Worm (Caenorhabditis elegans) whole organism, mixed stage, embryonic: Measurements from ENCODE around the gene sshk-1.

Experiments used
- blmp-1 ChIP-seq: fragments of 150-350 bp; optimal IDR thresholded peaks from 2 replicates; lab custom pipeline; 2014; ENCODE audit warnings: missing biosample characterization, missing genetic modification characterization
- ceh-39 ChIP-seq: fragments of 150-350 bp; optimal IDR thresholded peaks from 2 replicates; lab custom pipeline; 2014; ENCODE audit warnings: missing biosample characterization, missing genetic modification characterization
- ceh-83 ChIP-seq: fragments of 200-800 bp; sonication (Bioruptor generic); optimal IDR thresholded peaks from 2 replicates; lab custom pipeline; 2018; ENCODE audit warnings: mild to moderate bottlenecking, missing genetic modification characterization, missing compliant biosample characterization
- mab-5 ChIP-seq: fragments of 150-350 bp; optimal IDR thresholded peaks from 2 replicates; lab custom pipeline; 2014; ENCODE audit warnings: missing biosample characterization, missing genetic modification characterization
- nhr-12 ChIP-seq: fragments of 150-350 bp; optimal IDR thresholded peaks from 2 replicates; lab custom pipeline; 2014; ENCODE audit warnings: missing biosample characterization, missing genetic modification characterization
- snpc-4 ChIP-seq: fragments of 150-350 bp; optimal IDR thresholded peaks from 2 replicates; lab custom pipeline; 2014; ENCODE audit warnings: missing biosample characterization, missing genetic modification characterization
- unc-62 ChIP-seq: fragments of 150-350 bp; optimal IDR thresholded peaks from 2 replicates; lab custom pipeline; 2014; ENCODE audit warnings: missing biosample characterization, missing genetic modification reagents, missing genetic modification characterization
- ztf-11 ChIP-seq: fragments of 150-350 bp; optimal IDR thresholded peaks from 2 replicates; lab custom pipeline; 2014; ENCODE audit warnings: missing biosample characterization, missing genetic modification characterization

- TF ChIP-seq snpc-4 (tag; lab: Kevin White, UChicago): no peak
- no peak for TF ChIP-seq blmp-1 (tag; lab: Kevin White, UChicago)
- TF ChIP-seq nhr-12: no peak
- TF ChIP-seq ceh-39 (tag; lab: Kevin White, UChicago): no peak
- no peak for TF ChIP-seq ztf-11
- no peak for TF ChIP-seq ceh-83 (GFP tag; lab: Kevin White, UChicago)
- TF ChIP-seq unc-62: no peak
- no peak for TF ChIP-seq mab-5 (tag; lab: Kevin White, UChicago)
Observed at ce11 chrV:20824962-20825609, 9.1 kb downstream of the sshk-1 start, which contains the start of the genes gcy-22 and grl-14.
